Fruit fly (Drosophila melanogaster): Measurements from ENCODE around the gene CG13481.

The CG13481 gene

DNA sequence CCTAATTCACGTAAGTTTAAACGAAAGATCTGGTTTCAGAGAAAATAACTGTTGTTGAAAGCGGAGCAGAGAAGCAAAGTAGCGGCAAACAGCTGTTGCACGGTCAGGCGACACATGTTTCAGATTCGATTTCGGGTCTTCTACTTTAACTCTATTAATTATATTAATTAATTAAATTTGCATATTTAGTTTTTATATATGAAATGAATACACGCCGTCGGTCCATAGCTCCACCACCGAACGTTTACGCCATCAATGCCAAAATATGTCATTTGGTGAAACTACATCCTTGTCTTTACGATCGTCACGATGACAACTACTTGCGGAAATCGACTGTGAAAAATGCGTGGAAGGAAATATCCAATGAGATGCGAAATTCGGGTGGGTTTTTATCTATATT lies 41.4 kb upstream of the CG13481 start (continued):
- TF ChIP-seq Blimp-1 (GFP tag; optimal IDR thresholded peaks at IDR 0.05) (no peak), CG11294 (GFP tag; IDR thresholded peaks at IDR 0.05) (no peak), CG6854 (GFP tag; optimal IDR thresholded peaks at IDR 0.05) (peak; percentile 29), Hr38 (GFP tag; optimal IDR thresholded peaks at IDR 0.05) (no peak), pdm3 (GFP tag; optimal IDR thresholded peaks at IDR 0.05) (peak; percentile 29), net (GFP tag; optimal IDR thresholded peaks at IDR 0.05) (no peak), Eip78C (GFP tag) (peak; percentile 78), cyc (GFP tag; optimal IDR thresholded peaks at IDR 0.05) (no peak), CG34406 (GFP tag; optimal IDR thresholded peaks at IDR 0.05) (peak; percentile 49), CG6276 (GFP tag; optimal IDR thresholded peaks at IDR 0.05) (no peak), svp (GFP tag) (peak; percentile 69), fd85E (GFP tag; optimal IDR thresholded peaks at IDR 0.05) (no peak), acj6 (GFP tag; optimal IDR thresholded peaks at IDR 0.05) (peak; percentile 38), eg (GFP tag; IDR thresholded peaks at IDR 0.05) (peak; percentile 46; the same call in 2 of the 3 replicates), CG15336 (GFP tag; IDR thresholded peaks at IDR 0.05) (peak; percentile 56), Gug (GFP tag; IDR thresholded peaks at IDR 0.05) (no peak), Sox102F (GFP tag; optimal IDR thresholded peaks at IDR 0.05) (peak; percentile 70), CG3919 (GFP tag; optimal IDR thresholded peaks at IDR 0.05) (no peak)

- TF ChIP-seq cyc (GFP tag; optimal IDR thresholded peaks at IDR 0.05) (peak; percentile 79), CG8632 (GFP tag; optimal IDR thresholded peaks at IDR 0.05) (peak; percentile 26), CG11294 (GFP tag; IDR thresholded peaks at IDR 0.05) (peak; percentile 11), Hr38 (GFP tag; optimal IDR thresholded peaks at IDR 0.05) (peak; percentile 67), CG3919 (GFP tag; optimal IDR thresholded peaks at IDR 0.05) (peak; percentile 94), net (GFP tag; optimal IDR thresholded peaks at IDR 0.05) (peak; percentile 66), spab (GFP tag; optimal IDR thresholded peaks at IDR 0.05) (peak; percentile 27), dsx (GFP tag; optimal IDR thresholded peaks at IDR 0.05; ENCODE audit: poor library complexity, severe bottlenecking) (peak; percentile 39), CG15336 (GFP tag; IDR thresholded peaks at IDR 0.05) (peak; percentile 69; the same call in 1 of the 2 replicates), fkh (GFP tag; optimal IDR thresholded peaks at IDR 0.05) (peak; percentile 78), CG32006 (GFP tag; optimal IDR thresholded peaks at IDR 0.05) (peak; percentile 84), Hr39 (GFP tag; optimal IDR thresholded peaks at IDR 0.05) (peak; percentile 79), ss (GFP tag; optimal IDR thresholded peaks at IDR 0.05) (peak; percentile 64 to 65), fd59A (GFP tag; optimal IDR thresholded peaks at IDR 0.05) (peak; percentile 31), salr (GFP tag; optimal IDR thresholded peaks at IDR 0.05) (peak; percentile 56 to 67), OdsH (GFP tag; optimal IDR thresholded peaks at IDR 0.05) (peak; percentile 60), CG6854 (GFP tag; optimal IDR thresholded peaks at IDR 0.05) (no peak), CG16779 (tag; optimal IDR thresholded peaks at IDR 0.05) (peak; percentile 21), CG3032 (tag; optimal IDR thresholded peaks at IDR 0.05) (peak; percentile 55), Ets21C (GFP tag; optimal IDR thresholded peaks at IDR 0.05) (peak; percentile 55), CG6808 (GFP tag; optimal IDR thresholded peaks at IDR 0.05) (peak; percentile 68), CG6276 (GFP tag; optimal IDR thresholded peaks at IDR 0.05) (peak; percentile 65), Hr4 (GFP tag; optimal IDR thresholded peaks at IDR 0.05) (peak; percentile 66), Ets96B (tag; optimal IDR thresholded peaks at IDR 0.05) (peak; percentile 55), eg (GFP tag; IDR thresholded peaks at IDR 0.05) (peak; percentile 79), Blimp-1 (GFP tag; optimal IDR thresholded peaks at IDR 0.05) (peak; percentile 25), CG34406 (GFP tag; optimal IDR thresholded peaks at IDR 0.05) (peak; percentile 45), Sox102F (GFP tag; optimal IDR thresholded peaks at IDR 0.05) (peak; percentile 76), Sox15 (GFP tag; optimal IDR thresholded peaks at IDR 0.05) (peak; percentile 26), dac (GFP tag; optimal IDR thresholded peaks at IDR 0.05) (peak; percentile 45), esn (GFP tag; optimal IDR thresholded peaks at IDR 0.05) (peak; percentile 74), CG8319 (GFP tag; optimal IDR thresholded peaks at IDR 0.05) (peak; percentile 55), CG7368 (GFP tag; optimal IDR thresholded peaks at IDR 0.05) (peak; percentile 70), Eip75B (GFP tag; optimal IDR thresholded peaks at IDR 0.05) (peak; percentile 69), CG6792 (GFP tag; optimal IDR thresholded peaks at IDR 0.05) (peak; percentile 65), CG1621 (tag; optimal IDR thresholded peaks at IDR 0.05) (peak; percentile 31), CG31627 (GFP tag; optimal IDR thresholded peaks at IDR 0.05) (peak; percentile 75), CG10669 (GFP tag; optimal IDR thresholded peaks at IDR 0.05) (peak; percentile 32), pdm3 (GFP tag; optimal IDR thresholded peaks at IDR 0.05) (peak; percentile 54), CG11762 (GFP tag; optimal IDR thresholded peaks at IDR 0.05; ENCODE audit: insufficient read depth) (peak; percentile 36), fd85E (GFP tag; optimal IDR thresholded peaks at IDR 0.05) (peak; percentile 9), achi (GFP tag; optimal IDR thresholded peaks at IDR 0.05) (peak; percentile 60), svp (GFP tag) (peak; percentile 85)
Observed at dm6 chr3L:14410146-14410676, 40.7 kb upstream of the CG13481 start, which contains the start of gene CG3919. Gene CG3919, plus strand, starts transcription at chr3L:14410626.
